Worm (Caenorhabditis elegans) whole organism, L3 larva: ENCODE data around the gene mab-10.
A peak's percentile ranks its signal among the peaks of the same experiment; 100 is the strongest.

Source experiments
- R02D3.7 ChIP-seq: fragments of 150-350 bp; optimal IDR thresholded peaks from 2 replicates; lab custom pipeline; 2014; ENCODE audit warnings: missing biosample characterization, missing genetic modification characterization
- ZK546.5 ChIP-seq: sonication (generic microtip); optimal IDR thresholded peaks from 2 replicates; lab custom pipeline; 2017; ENCODE audit warnings: missing biosample characterization, missing genetic modification characterization
- aly-2 ChIP-seq: fragments of 150-350 bp; optimal IDR thresholded peaks from 2 replicates; lab custom pipeline; 2014; ENCODE audit warnings: missing biosample characterization, missing genetic modification characterization
- ama-1 ChIP-seq: fragments of 150-350 bp; optimal IDR thresholded peaks from 2 replicates; lab custom pipeline; 2018
- ceh-28 ChIP-seq: fragments of 150-350 bp; optimal IDR thresholded peaks from 2 replicates; lab custom pipeline; 2014; ENCODE audit warnings: missing biosample characterization, missing genetic modification reagents, missing genetic modification characterization
- ceh-82 ChIP-seq: fragments of 150-350 bp; optimal IDR thresholded peaks from 2 replicates; lab custom pipeline; 2014; ENCODE audit warnings: missing biosample characterization, missing genetic modification characterization
- ceh-9 ChIP-seq: sonication (generic microtip); optimal IDR thresholded peaks from 2 replicates; lab custom pipeline; 2018; ENCODE audit warnings: missing biosample characterization, missing genetic modification characterization
- daf-12 ChIP-seq: fragments of 150-350 bp; optimal IDR thresholded peaks from 2 replicates; lab custom pipeline; 2014; ENCODE audit warnings: missing biosample characterization, missing genetic modification reagents, missing genetic modification characterization
- egl-27 ChIP-seq: sonication (generic microtip); optimal IDR thresholded peaks from 4 replicates; lab custom pipeline; 2017; ENCODE audit warnings: missing biosample characterization, missing genetic modification reagents, missing genetic modification characterization
- elt-1 ChIP-seq: fragments of 150-350 bp; optimal IDR thresholded peaks from 2 replicates; lab custom pipeline; 2014; ENCODE audit warnings: missing biosample characterization, missing genetic modification characterization
- elt-2 ChIP-seq: sonication (generic microtip); optimal IDR thresholded peaks from 2 replicates; lab custom pipeline; 2016; ENCODE audit warnings: missing genetic modification reagents, mild to moderate bottlenecking, missing genetic modification characterization, missing compliant biosample characterization
- elt-3 ChIP-seq, 3 experiments: fragments of 150-350 bp in 1 of 3; sonication (generic microtip) in 2 of 3; optimal IDR thresholded peaks; 2 replicates in 2 of 3; 4 replicates in 1 of 3; lab custom pipeline; 2014 to 2017; ENCODE audit warnings: missing biosample characterization in 3 of 3, missing genetic modification characterization in 3 of 3
- fkh-10 ChIP-seq: sonication (generic microtip); optimal IDR thresholded peaks from 2 replicates; lab custom pipeline; 2017; ENCODE audit warnings: missing biosample characterization, missing genetic modification reagents, missing genetic modification characterization
- fkh-2 ChIP-seq: fragments of 150-350 bp; optimal IDR thresholded peaks from 2 replicates; lab custom pipeline; 2014; ENCODE audit warnings: missing biosample characterization, missing genetic modification reagents, missing genetic modification characterization
- fos-1 ChIP-seq: fragments of 150-350 bp; optimal IDR thresholded peaks from 2 replicates; lab custom pipeline; 2014; ENCODE audit warnings: missing biosample characterization, missing genetic modification characterization
- hmg-11 ChIP-seq: sonication (generic microtip); optimal IDR thresholded peaks from 2 replicates; lab custom pipeline; 2016; ENCODE audit warnings: missing genetic modification characterization, missing compliant biosample characterization
- jun-1 ChIP-seq: fragments of 150-350 bp; optimal IDR thresholded peaks from 2 replicates; lab custom pipeline; 2014; ENCODE audit warnings: missing biosample characterization, missing genetic modification reagents, missing genetic modification characterization
- lin-15B ChIP-seq: fragments of 150-350 bp; optimal IDR thresholded peaks from 2 replicates; lab custom pipeline; 2014; ENCODE audit warnings: missing biosample characterization, missing genetic modification characterization
- lin-39 ChIP-seq: fragments of 150-350 bp; optimal IDR thresholded peaks from 2 replicates; lab custom pipeline; 2018; ENCODE audit warnings: missing biosample characterization, missing genetic modification reagents, missing genetic modification characterization
- lsy-12 ChIP-seq: sonication (generic microtip); optimal IDR thresholded peaks from 2 replicates; lab custom pipeline; 2016; ENCODE audit warnings: mild to moderate bottlenecking, missing genetic modification characterization, missing compliant biosample characterization
- mdl-1 ChIP-seq: fragments of 150-350 bp; optimal IDR thresholded peaks from 2 replicates; lab custom pipeline; 2014; ENCODE audit warnings: missing biosample characterization, missing genetic modification characterization
- nfya-1 ChIP-seq: sonication (generic microtip); optimal IDR thresholded peaks from 2 replicates; lab custom pipeline; 2017; ENCODE audit warnings: missing genetic modification characterization, mild to moderate bottlenecking, missing compliant biosample characterization, antibody characterized with exemption, moderate library complexity; ENCODE audit not compliant: insufficient read depth
- nhr-11 ChIP-seq: fragments of 150-350 bp; optimal IDR thresholded peaks from 2 replicates; lab custom pipeline; 2014; ENCODE audit warnings: missing biosample characterization, missing genetic modification characterization
- nhr-12 ChIP-seq: fragments of 150-350 bp; optimal IDR thresholded peaks from 2 replicates; lab custom pipeline; 2014; ENCODE audit warnings: missing biosample characterization, missing genetic modification characterization
- nhr-23 ChIP-seq: fragments of 150-350 bp; optimal IDR thresholded peaks from 2 replicates; lab custom pipeline; 2014; ENCODE audit warnings: missing biosample characterization, missing genetic modification reagents, missing genetic modification characterization
- nhr-237 ChIP-seq: fragments of 150-350 bp; optimal IDR thresholded peaks from 2 replicates; lab custom pipeline; 2014; ENCODE audit warnings: missing biosample characterization, missing genetic modification characterization
- nhr-25 ChIP-seq: sonication (generic microtip); optimal IDR thresholded peaks from 2 replicates; lab custom pipeline; 2017; ENCODE audit warnings: missing biosample characterization, missing genetic modification characterization
- nhr-28 ChIP-seq: fragments of 150-350 bp; optimal IDR thresholded peaks from 2 replicates; lab custom pipeline; 2014; ENCODE audit warnings: missing biosample characterization, missing genetic modification characterization
- nhr-43 ChIP-seq: sonication (generic microtip); optimal IDR thresholded peaks from 2 replicates; lab custom pipeline; 2016; ENCODE audit warnings: mild to moderate bottlenecking, missing genetic modification characterization, missing compliant biosample characterization; ENCODE audit not compliant: poor library complexity, severe bottlenecking
- nhr-67 ChIP-seq: fragments of 150-350 bp; optimal IDR thresholded peaks from 2 replicates; lab custom pipeline; 2014; ENCODE audit warnings: missing biosample characterization, missing genetic modification characterization
- nhr-76 ChIP-seq: fragments of 150-350 bp; sonication (generic microtip); optimal IDR thresholded peaks from 5 replicates; lab custom pipeline; 2014; ENCODE audit warnings: missing biosample characterization, missing genetic modification characterization
- nhr-77 ChIP-seq: fragments of 150-350 bp; optimal IDR thresholded peaks from 2 replicates; lab custom pipeline; 2014; ENCODE audit warnings: missing biosample characterization, missing genetic modification characterization
- pha-4 ChIP-seq: fragments of 150-350 bp; optimal IDR thresholded peaks from 2 replicates; lab custom pipeline; 2014; ENCODE audit warnings: missing biosample characterization, missing genetic modification reagents, missing genetic modification characterization
- pqm-1 ChIP-seq: fragments of 150-350 bp; optimal IDR thresholded peaks from 2 replicates; lab custom pipeline; 2017; ENCODE audit warnings: missing biosample characterization, missing genetic modification characterization, inconsistent platforms
- sea-2 ChIP-seq: fragments of 150-350 bp; sonication (generic microtip); optimal IDR thresholded peaks from 4 replicates; lab custom pipeline; 2014; ENCODE audit warnings: missing biosample characterization, missing genetic modification reagents, missing genetic modification characterization
- skn-1 ChIP-seq: fragments of 150-350 bp; optimal IDR thresholded peaks from 2 replicates; lab custom pipeline; 2014; ENCODE audit warnings: missing biosample characterization, missing genetic modification characterization
- snpc-4 ChIP-seq: fragments of 150-350 bp; optimal IDR thresholded peaks from 2 replicates; lab custom pipeline; 2014; ENCODE audit warnings: missing biosample characterization, missing genetic modification characterization
- tbx-2 ChIP-seq: sonication (generic microtip); optimal IDR thresholded peaks from 2 replicates; lab custom pipeline; 2016; ENCODE audit warnings: mild to moderate bottlenecking, missing genetic modification characterization, missing compliant biosample characterization
- unc-62 ChIP-seq: fragments of 150-350 bp; sonication (generic microtip); optimal IDR thresholded peaks from 4 replicates; lab custom pipeline; 2014; ENCODE audit warnings: missing biosample characterization, missing genetic modification reagents, missing genetic modification characterization
- ztf-11 ChIP-seq: fragments of 150-350 bp; optimal IDR thresholded peaks from 2 replicates; lab custom pipeline; 2014; ENCODE audit warnings: missing biosample characterization, missing genetic modification characterization
- ztf-4 ChIP-seq: fragments of 150-350 bp; optimal IDR thresholded peaks from 2 replicates; lab custom pipeline; 2014; ENCODE audit warnings: missing biosample characterization, missing genetic modification characterization

The mab-10 gene

DNA sequence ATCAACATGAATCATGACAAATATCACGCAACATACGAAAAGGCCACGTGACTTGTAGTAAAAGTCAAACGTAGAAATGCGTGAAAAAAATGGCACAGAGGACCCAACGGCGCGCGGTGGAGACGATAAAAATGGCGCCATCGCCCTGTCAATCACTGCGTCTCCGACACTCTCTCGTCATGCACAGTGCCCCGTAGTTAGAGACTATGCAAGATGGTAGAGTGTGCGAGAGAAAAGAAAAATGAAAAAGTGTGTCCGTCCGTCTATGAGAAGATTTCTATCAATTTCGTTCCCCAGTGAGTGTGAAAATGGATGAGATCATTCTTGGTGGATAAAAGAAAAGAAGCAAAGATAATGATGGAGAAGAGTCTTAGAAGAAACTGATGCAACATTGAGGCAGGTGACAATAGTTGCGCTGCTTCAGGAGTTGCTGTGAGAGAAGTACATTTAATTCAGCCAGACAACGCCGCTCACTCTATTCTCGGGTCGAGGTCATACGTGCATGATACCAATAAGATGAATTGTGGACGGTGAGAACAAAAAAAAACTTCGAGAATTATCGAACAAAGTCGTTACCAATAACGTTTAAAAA lies 27.7 kb downstream of the mab-10 start (continued):
- TF ChIP-seq tbx-2 (peak; percentile 19), nhr-67 (tag; lab: Kevin White, UChicago) (no peak)

DNA sequence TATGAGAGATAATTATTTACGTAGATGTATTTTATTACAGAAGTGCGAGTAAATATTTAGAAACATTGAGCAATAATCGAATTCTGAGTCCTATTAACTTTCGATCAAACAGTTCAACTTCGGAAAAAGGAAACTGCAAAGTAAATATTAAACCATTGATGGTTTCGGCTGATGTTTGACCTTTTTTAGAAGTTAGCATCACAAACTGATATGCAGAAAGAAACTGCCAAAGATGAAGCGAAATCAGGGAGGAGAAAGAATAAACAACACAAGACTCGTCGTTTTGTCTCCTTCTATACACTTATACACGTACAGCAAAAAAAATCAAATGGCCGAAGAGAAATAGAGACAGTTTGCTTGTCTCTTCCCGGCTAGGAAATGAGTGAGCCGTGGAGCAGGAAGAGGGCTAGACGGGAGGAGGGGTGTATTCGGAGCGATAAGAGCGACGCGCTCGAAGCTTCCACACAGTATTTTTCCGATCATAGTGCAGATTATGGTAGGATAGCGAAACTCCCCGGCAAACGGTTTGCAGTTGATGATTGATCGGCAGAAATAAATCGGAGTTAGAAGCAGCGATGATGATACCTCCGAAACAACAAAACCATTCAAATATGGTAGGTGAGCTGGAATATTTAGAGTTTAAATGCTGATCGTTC lies 28.8 kb downstream of the mab-10 start:
- no peak for TF ChIP-seq unc-62 (GFP tag; lab: Kevin White, UChicago)
- no peak for TF ChIP-seq nhr-76 (tag; lab: Kevin White, UChicago)
- peak; percentile 2 for TF ChIP-seq pqm-1 (tag; lab: Kevin White, UChicago)
- peak; percentile 69 for TF ChIP-seq pha-4
- TF ChIP-seq elt-2 (tag; lab: Kevin White, UChicago), result no peak
- TF ChIP-seq ama-1, result peak; percentile 90
- TF ChIP-seq nfya-1 (tag; lab: Kevin White, UChicago), result peak; percentile 34
- no peak for TF ChIP-seq R02D3.7 (tag; lab: Kevin White, UChicago)
- TF ChIP-seq, all 47 proteins: peak for 4

ce11 chrII:10557206-10557574 lies 29.3 kb downstream of the mab-10 start:
- peak; percentile 89 for TF ChIP-seq nhr-43
- TF ChIP-seq daf-12 (tag; lab: Kevin White, UChicago), result no peak
- peak; percentile 51 for TF ChIP-seq pqm-1 (tag; lab: Kevin White, UChicago)
- TF ChIP-seq pha-4, result peak; percentile 61
- peak; percentile 43 for TF ChIP-seq jun-1 (tag; lab: Kevin White, UChicago)
- TF ChIP-seq nhr-25 (tag; lab: Kevin White, UChicago), result peak; percentile 93
- no peak for TF ChIP-seq tbx-2
- no peak for TF ChIP-seq fos-1 (tag; lab: Kevin White, UChicago)
- no peak for TF ChIP-seq hmg-11 (tag; lab: Kevin White, UChicago)
- peak; percentile 54 for TF ChIP-seq ztf-4 (tag; lab: Kevin White, UChicago)
- TF ChIP-seq R02D3.7 (tag; lab: Kevin White, UChicago), result no peak
- TF ChIP-seq nhr-11 (tag; lab: Kevin White, UChicago), result no peak
- no peak for TF ChIP-seq ceh-9 (tag; lab: Kevin White, UChicago)
- no peak for TF ChIP-seq egl-27 (tag; lab: Kevin White, UChicago)
- peak; percentile 17 for TF ChIP-seq elt-1
- no peak for TF ChIP-seq fkh-10 (GFP tag; lab: Kevin White, UChicago)
- no peak for TF ChIP-seq ama-1
- no peak for TF ChIP-seq nhr-28 (tag; lab: Kevin White, UChicago)
- TF ChIP-seq unc-62 (GFP tag; lab: Kevin White, UChicago), result no peak
- peak; percentile 30 for TF ChIP-seq lsy-12 (tag; lab: Kevin White, UChicago)
- no peak for TF ChIP-seq lin-15B (tag; lab: Kevin White, UChicago)
- TF ChIP-seq ZK546.5 (tag; lab: Kevin White, UChicago), result no peak
- no peak for TF ChIP-seq nhr-237 (tag; lab: Kevin White, UChicago)
- no peak for TF ChIP-seq nhr-12 (tag; lab: Kevin White, UChicago)
- no peak for TF ChIP-seq lin-39 (tag; lab: Kevin White, UChicago)
- no peak for TF ChIP-seq aly-2 (tag; lab: Kevin White, UChicago)
- peak; percentile 54 for TF ChIP-seq nhr-23 (tag; lab: Kevin White, UChicago)
- no peak for TF ChIP-seq skn-1 (tag; lab: Kevin White, UChicago)
- peak in 1 of 3 experiments; percentile 49 for TF ChIP-seq elt-3 (tag; optimal IDR thresholded peaks at IDR 0.05; lab: Kevin White, UChicago)
- no peak for TF ChIP-seq sea-2
- no peak for TF ChIP-seq ztf-11 (tag; lab: Kevin White, UChicago)
- no peak for TF ChIP-seq ceh-28 (tag; lab: Kevin White, UChicago)
- TF ChIP-seq fkh-2 (tag; lab: Kevin White, UChicago), result no peak
- no peak for TF ChIP-seq mdl-1 (tag; lab: Kevin White, UChicago)
- peak; percentile 85 for TF ChIP-seq elt-2 (tag; lab: Kevin White, UChicago)
- no peak for TF ChIP-seq snpc-4 (tag; lab: Kevin White, UChicago)
- TF ChIP-seq ceh-82 (tag; lab: Kevin White, UChicago), result no peak
- no peak for TF ChIP-seq nhr-77 (tag; lab: Kevin White, UChicago)
- TF ChIP-seq, all 47 proteins: peak for 11
